Fruit fly (Drosophila melanogaster) whole organism, embryonic: Measurements from ENCODE around the gene CG5087.

ENCODE experiments used
- Atf6 ChIP-seq: fragments of 200-800 bp; sonication (Bioruptor generic); IDR thresholded peaks from 2 replicates; pipeline ENCODE4 v1.3.6; 2022; ENCODE audit warnings: missing biosample characterization, missing genetic modification characterization
- BtbVII ChIP-seq: fragments of 200-800 bp; sonication (Bioruptor generic); optimal IDR thresholded peaks from 3 replicates; lab custom pipeline; 2017; ENCODE audit warnings: missing biosample characterization, mild to moderate bottlenecking, missing genetic modification characterization
- CG10209 ChIP-seq: fragments of 200-800 bp; sonication (Bioruptor generic); optimal IDR thresholded peaks from 3 replicates; lab custom pipeline; 2017; ENCODE audit warnings: missing biosample characterization, mild to moderate bottlenecking, missing genetic modification characterization, missing genetic modification reagents
- CG10431 ChIP-seq: fragments of 200-800 bp; sonication (Bioruptor generic); optimal IDR thresholded peaks from 3 replicates; lab custom pipeline; 2018; ENCODE audit warnings: missing biosample characterization, mild to moderate bottlenecking, missing genetic modification characterization
- CG10959 ChIP-seq: fragments of 200-800 bp; sonication (Bioruptor generic); IDR thresholded peaks from 2 replicates; pipeline ENCODE4 v1.3.6; 2022; ENCODE audit warnings: missing biosample characterization, missing genetic modification characterization
- CG11398 ChIP-seq: fragments of 200-800 bp; sonication (Bioruptor generic); optimal IDR thresholded peaks from 2 replicates; lab custom pipeline; 2016; ENCODE audit warnings: missing biosample characterization, missing genetic modification characterization
- CG11695 ChIP-seq: fragments of 200-800 bp; sonication (Bioruptor generic); IDR thresholded peaks from 3 replicates; pipeline ENCODE4 v1.3.6; 2022; ENCODE audit warnings: missing biosample characterization, missing genetic modification characterization
- CG12236 ChIP-seq: fragments of 200-800 bp; sonication (Bioruptor generic); optimal IDR thresholded peaks from 2 replicates; lab custom pipeline; 2016; ENCODE audit warnings: missing biosample characterization, missing genetic modification characterization
- CG13296 ChIP-seq: fragments of 200-800 bp; sonication (Bioruptor generic); optimal IDR thresholded peaks from 3 replicates; lab custom pipeline; 2018; ENCODE audit warnings: missing biosample characterization, mild to moderate bottlenecking, missing genetic modification characterization
- CG14014 ChIP-seq: fragments of 200-800 bp; sonication (Bioruptor generic); IDR thresholded peaks from 2 replicates; pipeline ENCODE4 v1.3.6; 2022; ENCODE audit warnings: missing biosample characterization, missing genetic modification characterization
- CG16863 ChIP-seq: fragments of 200-800 bp; sonication (Bioruptor generic); optimal IDR thresholded peaks from 3 replicates; lab custom pipeline; 2016; ENCODE audit warnings: missing biosample characterization, missing genetic modification characterization
- CG17568 ChIP-seq: fragments of 200-800 bp; sonication (Bioruptor generic); optimal IDR thresholded peaks from 2 replicates; lab custom pipeline; 2018; ENCODE audit warnings: missing biosample characterization, mild to moderate bottlenecking, missing genetic modification characterization, moderate library complexity
- CG2120 ChIP-seq: fragments of 200-800 bp; sonication (Bioruptor generic); optimal IDR thresholded peaks from 3 replicates; lab custom pipeline; 2016; ENCODE audit warnings: missing biosample characterization, missing genetic modification characterization
- CG2875 ChIP-seq: fragments of 200-800 bp; sonication (Bioruptor generic); optimal IDR thresholded peaks from 2 replicates; lab custom pipeline; 2017; ENCODE audit warnings: missing biosample characterization, mild to moderate bottlenecking, missing genetic modification characterization, missing genetic modification reagents
- CG6254 ChIP-seq: fragments of 200-800 bp; sonication (Bioruptor generic); optimal IDR thresholded peaks from 3 replicates; lab custom pipeline; 2017; ENCODE audit warnings: mild to moderate bottlenecking, missing biosample characterization, missing genetic modification reagents, missing genetic modification characterization
- CG7786 ChIP-seq: fragments of 200-800 bp; sonication (Bioruptor generic); optimal IDR thresholded peaks from 2 replicates; lab custom pipeline; 2016; ENCODE audit warnings: missing biosample characterization, missing genetic modification characterization
- CG7839 ChIP-seq: fragments of 200-800 bp; sonication (Bioruptor generic); optimal IDR thresholded peaks from 3 replicates; lab custom pipeline; 2018; ENCODE audit warnings: missing biosample characterization, mild to moderate bottlenecking, missing genetic modification characterization, moderate library complexity
- CG7987 ChIP-seq: fragments of 200-800 bp; sonication (Bioruptor generic); optimal IDR thresholded peaks from 2 replicates; lab custom pipeline; 2018; ENCODE audit warnings: missing biosample characterization, mild to moderate bottlenecking, missing genetic modification characterization, moderate library complexity
- CG8944 ChIP-seq: fragments of 200-800 bp; sonication (Bioruptor generic); optimal IDR thresholded peaks from 3 replicates; lab custom pipeline; 2016; ENCODE audit warnings: missing biosample characterization, missing genetic modification characterization
- CTCF ChIP-seq: fragments of 200-800 bp; sonication (Bioruptor generic); optimal IDR thresholded peaks from 2 replicates; lab custom pipeline; 2017; ENCODE audit warnings: missing biosample characterization, mild to moderate bottlenecking, missing genetic modification characterization, moderate library complexity
- D19A ChIP-seq: fragments of 200-800 bp; optimal IDR thresholded peaks from 3 replicates; lab custom pipeline; 2019; ENCODE audit warnings: missing biosample characterization, mild to moderate bottlenecking, missing genetic modification characterization, moderate library complexity
- Dref ChIP-seq: fragments of 200-800 bp; sonication (Bioruptor generic); IDR thresholded peaks from 2 replicates; pipeline ENCODE4 v1.3.6; 2022; ENCODE audit warnings: missing biosample characterization, missing genetic modification characterization
- Ets65A ChIP-seq: fragments of 200-800 bp; sonication (Bioruptor generic); peaks from one replicate; lab custom pipeline; 2016; ENCODE audit warnings: missing biosample characterization, missing genetic modification characterization
- Fer1 ChIP-seq: fragments of 200-800 bp; sonication (Bioruptor generic); optimal IDR thresholded peaks from 2 replicates; lab custom pipeline; 2017; ENCODE audit warnings: missing biosample characterization, mild to moderate bottlenecking, missing genetic modification characterization
- Hmr ChIP-seq: fragments of 200-800 bp; sonication (Bioruptor generic); optimal IDR thresholded peaks from 3 replicates; lab custom pipeline; 2017; ENCODE audit warnings: mild to moderate bottlenecking, missing biosample characterization, missing genetic modification reagents, missing genetic modification characterization
- Hr3 ChIP-seq: fragments of 200-800 bp; sonication (Bioruptor generic); optimal IDR thresholded peaks from 3 replicates; lab custom pipeline; 2016; ENCODE audit warnings: missing biosample characterization, missing genetic modification characterization
- Hr51 ChIP-seq, 2 experiments: fragments of 200-800 bp; sonication (Bioruptor generic); optimal IDR thresholded peaks; 2 replicates in 1 of 2; 3 replicates in 1 of 2; lab custom pipeline; 2016 to 2018; ENCODE audit warnings: missing biosample characterization in 2 of 2, missing genetic modification characterization in 2 of 2, mild to moderate bottlenecking in 1 of 2, moderate library complexity in 1 of 2
- Lhr ChIP-seq: fragments of 200-800 bp; sonication (Bioruptor generic); optimal IDR thresholded peaks from 3 replicates; lab custom pipeline; 2017; ENCODE audit warnings: mild to moderate bottlenecking, missing biosample characterization, missing genetic modification reagents, missing genetic modification characterization
- Ptx1 ChIP-seq: fragments of 200-800 bp; sonication (Bioruptor generic); IDR thresholded peaks from 2 replicates; pipeline ENCODE4 v1.3.6; 2022; ENCODE audit warnings: missing biosample characterization, missing genetic modification characterization
- Side ChIP-seq: fragments of 200-800 bp; sonication (Bioruptor generic); optimal IDR thresholded peaks from 2 replicates; lab custom pipeline; 2016; ENCODE audit warnings: missing biosample characterization, missing genetic modification characterization
- Six4 ChIP-seq: fragments of 200-800 bp; sonication (Bioruptor generic); optimal IDR thresholded peaks from 2 replicates; lab custom pipeline; 2016; ENCODE audit warnings: missing biosample characterization, missing genetic modification characterization
- ase ChIP-seq: fragments of 200-800 bp; sonication (Bioruptor generic); IDR thresholded peaks from 3 replicates; pipeline ENCODE4 v1.3.6; 2022; ENCODE audit warnings: missing biosample characterization, missing genetic modification characterization
- cad ChIP-seq: fragments of >200 bp; optimal IDR thresholded peaks from 2 replicates; lab custom pipeline; 2017; ENCODE audit warnings: missing biosample characterization, missing genetic modification characterization
- chm ChIP-seq: fragments of 200-800 bp; sonication (Bioruptor generic); IDR thresholded peaks from 2 replicates; pipeline ENCODE4 v1.3.6; 2022; ENCODE audit warnings: missing biosample characterization, missing genetic modification characterization
- corto ChIP-seq: fragments of 200-800 bp; sonication (Bioruptor generic); optimal IDR thresholded peaks from 2 replicates; lab custom pipeline; 2016; ENCODE audit warnings: missing biosample characterization, mild to moderate bottlenecking, missing genetic modification characterization, moderate library complexity
- disco-r ChIP-seq: fragments of 200-800 bp; sonication (Bioruptor generic); optimal IDR thresholded peaks from 2 replicates; lab custom pipeline; 2016; ENCODE audit warnings: missing biosample characterization, missing genetic modification characterization
- en ChIP-seq: fragments of 200-800 bp; sonication (Bioruptor generic); optimal IDR thresholded peaks from 2 replicates; lab custom pipeline; 2016; ENCODE audit warnings: missing biosample characterization, missing genetic modification characterization
- gce ChIP-seq: fragments of 200-800 bp; sonication (Bioruptor generic); IDR thresholded peaks from 3 replicates; pipeline ENCODE4 v1.3.6; 2022; ENCODE audit warnings: missing biosample characterization, missing genetic modification characterization
- gcm ChIP-seq: fragments of 200-800 bp; sonication (Bioruptor generic); optimal IDR thresholded peaks from 2 replicates; lab custom pipeline; 2019; ENCODE audit warnings: missing biosample characterization, mild to moderate bottlenecking, missing genetic modification characterization, moderate library complexity
- gem ChIP-seq: fragments of 200-800 bp; sonication (Bioruptor generic); optimal IDR thresholded peaks from 2 replicates; lab custom pipeline; 2019; ENCODE audit warnings: missing biosample characterization, mild to moderate bottlenecking, missing genetic modification characterization, moderate library complexity
- gsb-n ChIP-seq: fragments of 200-800 bp; sonication (Bioruptor generic); optimal IDR thresholded peaks from 3 replicates; lab custom pipeline; 2018; ENCODE audit warnings: missing biosample characterization, mild to moderate bottlenecking, missing genetic modification characterization
- ham ChIP-seq: fragments of 200-800 bp; sonication (Bioruptor generic); IDR thresholded peaks from 2 replicates; pipeline ENCODE4 v1.3.6; 2022; ENCODE audit warnings: missing biosample characterization, missing genetic modification characterization
- insv ChIP-seq, 2 experiments: fragments of 200-800 bp; sonication (Bioruptor generic); optimal IDR thresholded peaks; 3 replicates each; lab custom pipeline; 2016 to 2018; ENCODE audit warnings: missing biosample characterization in 2 of 2, missing genetic modification characterization in 2 of 2
- nmo ChIP-seq: fragments of 200-800 bp; sonication (Bioruptor generic); optimal IDR thresholded peaks from 2 replicates; lab custom pipeline; 2018; ENCODE audit warnings: missing biosample characterization, mild to moderate bottlenecking, missing genetic modification characterization, moderate library complexity
- peb ChIP-seq: fragments of 200-800 bp; sonication (Bioruptor generic); IDR thresholded peaks from 2 replicates; pipeline ENCODE4 v1.3.6; 2022; ENCODE audit warnings: missing biosample characterization, missing genetic modification characterization
- psq ChIP-seq: fragments of 200-800 bp; sonication (Bioruptor generic); optimal IDR thresholded peaks from 2 replicates; lab custom pipeline; 2017; ENCODE audit warnings: missing biosample characterization, missing genetic modification characterization
- pzg ChIP-seq: fragments of 200-800 bp; sonication (Bioruptor generic); optimal IDR thresholded peaks from 3 replicates; lab custom pipeline; 2018; ENCODE audit warnings: missing biosample characterization, mild to moderate bottlenecking, missing genetic modification characterization, moderate library complexity
- so ChIP-seq: fragments of 200-800 bp; sonication (Bioruptor generic); IDR thresholded peaks from 3 replicates; pipeline ENCODE4 v1.3.6; 2022; ENCODE audit warnings: missing biosample characterization, missing genetic modification characterization
- tna ChIP-seq: fragments of 200-800 bp; sonication (Bioruptor generic); IDR thresholded peaks from 2 replicates; pipeline ENCODE4 v1.3.6; 2022; ENCODE audit warnings: missing biosample characterization, missing genetic modification characterization; ENCODE audit not compliant: partially characterized antibody
- ttk ChIP-seq: fragments of 200-800 bp; sonication (Bioruptor generic); IDR thresholded peaks from 2 replicates; pipeline ENCODE4 v2.1.2; 2022; ENCODE audit warnings: missing biosample characterization, missing genetic modification characterization
- unpg ChIP-seq: fragments of 200-800 bp; sonication (Bioruptor generic); optimal IDR thresholded peaks from 3 replicates; lab custom pipeline; 2018; ENCODE audit warnings: missing biosample characterization, mild to moderate bottlenecking, missing genetic modification characterization, moderate library complexity
- vvl ChIP-seq: fragments of 200-800 bp; sonication (Bioruptor generic); IDR thresholded peaks from 2 replicates; pipeline ENCODE4 v1.3.6; 2022; ENCODE audit warnings: missing biosample characterization, missing genetic modification characterization

Gene CG5087

dm6 chr3L:9028057-9028456, 30.1 kb downstream of the CG5087 start (continued):
- TF ChIP-seq unpg (GFP tag; lab: Kevin White, UChicago) (peak; percentile 57), CG13296 (GFP tag; lab: Kevin White, UChicago) (no peak), Side (GFP tag; lab: Kevin White, UChicago) (peak; percentile 5), tna (GFP tag; lab: Robert Waterston, UW) (no peak), disco-r (no peak), CG2875 (GFP tag; lab: Kevin White, UChicago) (peak; percentile 6), corto (GFP tag; lab: Kevin White, UChicago) (no peak), gem (peak; percentile 73), Hr3 (GFP tag; lab: Kevin White, UChicago) (peak; percentile 28), Dref (GFP tag; lab: Robert Waterston, UW) (no peak), gcm (GFP tag; lab: Kevin White, UChicago) (no peak), nmo (peak; percentile 74), vvl (GFP tag; lab: Robert Waterston, UW) (peak; percentile 22; the same call in 1 of the 2 replicates), insv (GFP tag; optimal IDR thresholded peaks at IDR 0.05; lab: Kevin White, UChicago) (no peak), Fer1 (GFP tag; lab: Kevin White, UChicago) (no peak), CG16863 (peak; percentile 3), CG11398 (GFP tag; lab: Kevin White, UChicago) (peak; percentile 8), gce (GFP tag; lab: Robert Waterston, UW) (no peak), CG10209 (GFP tag; lab: Kevin White, UChicago) (peak; percentile 31), Hr51 (GFP tag; optimal IDR thresholded peaks at IDR 0.05; lab: Kevin White, UChicago) (peak in 1 of 2 experiments; percentile 27), CG2120 (GFP tag; lab: Kevin White, UChicago) (no peak), ham (GFP tag; lab: Robert Waterston, UW) (no peak), CG10959 (GFP tag; lab: Robert Waterston, UW) (peak; percentile 72), Ets65A (GFP tag; lab: Kevin White, UChicago) (peak; percentile 92), peb (no peak), CG8944 (peak; percentile 27), CG6254 (GFP tag; lab: Kevin White, UChicago) (no peak), ase (GFP tag; lab: Robert Waterston, UW) (0 out of 3 replicates have a peak, but pooled peaks have one; percentile 28), gsb-n (tag; lab: Kevin White, UChicago) (peak; percentile 38), CG11695 (GFP tag; lab: Robert Waterston, UW) (peak; percentile 23; the same call in 1 of the 3 replicates), BtbVII (GFP tag; lab: Kevin White, UChicago) (no peak), pzg (GFP tag; lab: Kevin White, UChicago) (no peak), CTCF (no peak), so (GFP tag; lab: Robert Waterston, UW) (0 out of 3 replicates have a peak, but pooled peaks have one; percentile 10), Hmr (GFP tag; lab: Kevin White, UChicago) (no peak), psq (GFP tag; lab: Kevin White, UChicago) (no peak), Lhr (GFP tag; lab: Kevin White, UChicago) (peak; percentile 21), en (GFP tag; lab: Kevin White, UChicago) (no peak), cad (no peak), Ptx1 (GFP tag; lab: Robert Waterston, UW) (peak; percentile 49; the same call in 1 of the 2 replicates), CG7839 (tag; lab: Kevin White, UChicago) (peak; percentile 59), CG7786 (GFP tag; lab: Kevin White, UChicago) (no peak), chm (peak; percentile 64; the same call in 1 of the 2 replicates), Six4 (GFP tag; lab: Kevin White, UChicago) (no peak), Atf6 (no peak), CG7987 (no peak), D19A (tag; lab: Kevin White, UChicago) (peak; percentile 49), ttk (GFP tag; lab: Robert Waterston, UW) (no peak), CG14014 (GFP tag; lab: Robert Waterston, UW) (peak; percentile 44; the same call in 1 of the 2 replicates), CG12236 (GFP tag; lab: Kevin White, UChicago) (no peak), CG10431 (GFP tag; lab: Kevin White, UChicago) (no peak), CG17568 (GFP tag; lab: Kevin White, UChicago) (no peak)
